Fruit fly (Drosophila melanogaster): ENCODE measurements around the gene CG34288.

CG34288 gene

DNA sequence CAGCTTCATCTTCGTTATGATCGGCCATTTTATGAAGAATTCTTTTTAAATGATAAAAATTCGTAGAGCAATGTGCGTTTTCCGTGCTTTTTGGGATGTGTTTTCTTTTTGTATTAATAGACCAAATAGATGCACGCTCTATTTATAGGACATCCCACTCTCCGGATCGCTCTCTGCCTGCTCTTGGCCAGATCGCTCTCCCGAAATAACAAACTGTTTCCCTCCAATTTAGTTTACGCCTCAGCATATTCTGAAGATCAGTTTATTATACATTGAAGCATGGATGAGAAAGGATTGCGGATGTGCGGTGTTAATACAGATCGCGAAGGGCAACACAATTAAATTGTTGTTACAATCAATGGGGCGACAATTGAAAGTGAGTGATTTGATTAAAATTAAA lies 41.8 kb upstream of the CG34288 start, which contains the start of gene CG5376:
Gene CG5376 (minus strand): TSS at position 101 of the 400 bp plus-strand sequence.
- TF ChIP-seq bab1 (GFP tag; optimal IDR thresholded peaks at IDR 0.05) (no peak), Hr96 (GFP tag; optimal IDR thresholded peaks at IDR 0.05) (no peak), Mnt (GFP tag; optimal IDR thresholded peaks at IDR 0.05) (no peak), CG11617 (GFP tag; optimal IDR thresholded peaks at IDR 0.05) (no peak), CG5204 (GFP tag; optimal IDR thresholded peaks at IDR 0.05) (no peak), CG7101 (tag; optimal IDR thresholded peaks at IDR 0.05) (no peak)

DNA sequence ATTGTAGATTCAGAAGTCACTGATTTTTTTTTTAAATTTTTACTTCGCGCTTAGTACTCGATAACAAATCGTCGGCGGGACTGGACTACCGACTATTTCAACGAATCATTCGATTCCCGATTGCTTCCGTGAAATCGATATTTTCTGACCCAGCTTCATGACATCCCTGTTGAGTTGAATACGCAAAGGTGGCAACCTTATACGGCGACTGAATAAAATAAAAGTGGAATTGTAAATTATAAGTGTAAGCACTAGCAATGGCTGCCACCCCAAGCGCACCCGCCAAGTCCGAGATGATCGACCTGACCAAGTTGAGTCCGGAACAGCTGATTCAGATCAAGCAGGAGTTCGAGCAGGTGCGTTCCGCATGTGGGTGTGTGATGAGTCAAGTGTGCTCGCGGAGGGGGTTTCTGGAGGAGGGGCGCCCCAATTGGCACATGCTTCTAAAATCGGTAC lies 40.0 kb upstream of the CG34288 start, which contains the start of gene Pfdn5:
Gene Pfdn5 (plus strand): TSS at position 3 of the 456 bp plus-strand sequence.
- TF ChIP-seq Mnt (GFP tag; optimal IDR thresholded peaks at IDR 0.05) (peak; percentile 94), cic (GFP tag; optimal IDR thresholded peaks at IDR 0.05) (no peak), kay (GFP tag; ENCODE audit: borderline replicate concordance) (peak; percentile 94), pad (GFP tag; optimal IDR thresholded peaks at IDR 0.05) (peak; percentile 18), CG14711 (tag; optimal IDR thresholded peaks at IDR 0.05) (peak; percentile 67), Clk (GFP tag; optimal IDR thresholded peaks at IDR 0.05) (no peak), bab1 (GFP tag; optimal IDR thresholded peaks at IDR 0.05) (peak; percentile 63), CG5204 (GFP tag; optimal IDR thresholded peaks at IDR 0.05) (no peak)

DNA sequence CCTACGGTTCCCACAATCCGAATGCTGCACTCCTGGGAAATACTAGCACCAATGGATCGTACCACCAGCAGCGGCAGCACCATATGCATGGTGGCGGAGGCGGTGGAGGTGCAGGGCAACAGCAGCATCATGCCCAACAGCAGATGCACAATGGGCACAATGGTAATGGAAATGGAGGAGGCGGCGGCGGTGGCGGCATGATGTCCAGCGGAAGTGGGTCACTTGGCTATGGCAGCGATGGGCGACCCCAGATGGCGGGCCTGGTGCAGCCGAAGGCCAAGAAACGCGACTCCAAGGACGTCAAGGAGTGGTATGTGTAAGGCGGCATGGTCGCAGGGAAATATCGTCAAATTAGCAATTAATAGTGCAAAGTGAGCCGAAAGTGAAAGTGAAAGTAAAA lies 36.5 kb upstream of the CG34288 start:
- no peak for TF ChIP-seq ovo (GFP tag; optimal IDR thresholded peaks at IDR 0.05)
- no peak for TF ChIP-seq Crg-1 (GFP tag; optimal IDR thresholded peaks at IDR 0.05)
- TF ChIP-seq Hr96 (GFP tag; optimal IDR thresholded peaks at IDR 0.05) = no peak
- no peak for TF ChIP-seq bab1 (GFP tag; optimal IDR thresholded peaks at IDR 0.05)
- no peak for TF ChIP-seq CG33017 (tag; optimal IDR thresholded peaks at IDR 0.05)
- no peak for TF ChIP-seq Mnt (GFP tag; optimal IDR thresholded peaks at IDR 0.05)
- TF ChIP-seq CG7045 (GFP tag; optimal IDR thresholded peaks at IDR 0.05) = no peak
- no peak for TF ChIP-seq CG12768 (GFP tag; optimal IDR thresholded peaks at IDR 0.05)
- no peak for TF ChIP-seq CG11617 (GFP tag; optimal IDR thresholded peaks at IDR 0.05)
- TF ChIP-seq tj (GFP tag; optimal IDR thresholded peaks at IDR 0.05) = no peak
- TF ChIP-seq kay (GFP tag; ENCODE audit: borderline replicate concordance) = no peak
- no peak for TF ChIP-seq pad (GFP tag; optimal IDR thresholded peaks at IDR 0.05)
- TF ChIP-seq cnc (optimal IDR thresholded peaks at IDR 0.05) = no peak

dm6 chr3R:22470064-22470463 lies 23.0 kb upstream of the CG34288 start:
- TF ChIP-seq CG11617 (GFP tag; optimal IDR thresholded peaks at IDR 0.05) (no peak), Hr96 (GFP tag; optimal IDR thresholded peaks at IDR 0.05) (no peak), cic (GFP tag; optimal IDR thresholded peaks at IDR 0.05) (peak; percentile 61)

dm6 chr3R:22468829-22469487 lies 21.9 kb upstream of the CG34288 start:
- peak; percentile 66 for TF ChIP-seq Clk (GFP tag; optimal IDR thresholded peaks at IDR 0.05)
- TF ChIP-seq CG14711 (tag; optimal IDR thresholded peaks at IDR 0.05) = peak; percentile 63
- peak; percentile 65 for TF ChIP-seq Mnt (GFP tag; optimal IDR thresholded peaks at IDR 0.05)
- TF ChIP-seq CG33017 (tag; optimal IDR thresholded peaks at IDR 0.05) = peak; percentile 86
- TF ChIP-seq kay (GFP tag; ENCODE audit: borderline replicate concordance) = no peak
- TF ChIP-seq CG1620 (GFP tag; optimal IDR thresholded peaks at IDR 0.05) = no peak
- TF ChIP-seq toe (GFP tag; optimal IDR thresholded peaks at IDR 0.05) = peak; percentile 56
- TF ChIP-seq CG7101 (tag; optimal IDR thresholded peaks at IDR 0.05) = peak; percentile 81
- peak; percentile 84 for TF ChIP-seq CG12768 (GFP tag; optimal IDR thresholded peaks at IDR 0.05)
- peak; percentile 9 for TF ChIP-seq pad (GFP tag; optimal IDR thresholded peaks at IDR 0.05)
- TF ChIP-seq Hr96 (GFP tag; optimal IDR thresholded peaks at IDR 0.05) = peak; percentile 78
- TF ChIP-seq ovo (GFP tag; optimal IDR thresholded peaks at IDR 0.05) = no peak
- peak; percentile 77 for TF ChIP-seq CG7045 (GFP tag; optimal IDR thresholded peaks at IDR 0.05)
- peak; percentile 0 for TF ChIP-seq CG11617 (GFP tag; optimal IDR thresholded peaks at IDR 0.05)
- TF ChIP-seq cnc (optimal IDR thresholded peaks at IDR 0.05) = no peak
- no peak for TF ChIP-seq CG5204 (GFP tag; optimal IDR thresholded peaks at IDR 0.05)
- TF ChIP-seq cic (GFP tag; optimal IDR thresholded peaks at IDR 0.05) = peak; percentile 55
- TF ChIP-seq tj (GFP tag; optimal IDR thresholded peaks at IDR 0.05) = no peak

- TF ChIP-seq CG7101 (tag; optimal IDR thresholded peaks at IDR 0.05) = no peak
- TF ChIP-seq cic (GFP tag; optimal IDR thresholded peaks at IDR 0.05) = peak; percentile 19
- peak; percentile 60 for TF ChIP-seq bab1 (GFP tag; optimal IDR thresholded peaks at IDR 0.05)
- peak; percentile 79 for TF ChIP-seq ovo (GFP tag; optimal IDR thresholded peaks at IDR 0.05)
- TF ChIP-seq kay (GFP tag; ENCODE audit: borderline replicate concordance) = peak; percentile 74
Observed at dm6 chr3R:22467939-22468571, 21.0 kb upstream of the CG34288 start, which contains the start of the genes CG5377 and Nrx-1. Gene CG5377, minus strand, starts transcription at chr3R:22468157. Gene Nrx-1, plus strand, starts transcription at chr3R:22468512.

DNA sequence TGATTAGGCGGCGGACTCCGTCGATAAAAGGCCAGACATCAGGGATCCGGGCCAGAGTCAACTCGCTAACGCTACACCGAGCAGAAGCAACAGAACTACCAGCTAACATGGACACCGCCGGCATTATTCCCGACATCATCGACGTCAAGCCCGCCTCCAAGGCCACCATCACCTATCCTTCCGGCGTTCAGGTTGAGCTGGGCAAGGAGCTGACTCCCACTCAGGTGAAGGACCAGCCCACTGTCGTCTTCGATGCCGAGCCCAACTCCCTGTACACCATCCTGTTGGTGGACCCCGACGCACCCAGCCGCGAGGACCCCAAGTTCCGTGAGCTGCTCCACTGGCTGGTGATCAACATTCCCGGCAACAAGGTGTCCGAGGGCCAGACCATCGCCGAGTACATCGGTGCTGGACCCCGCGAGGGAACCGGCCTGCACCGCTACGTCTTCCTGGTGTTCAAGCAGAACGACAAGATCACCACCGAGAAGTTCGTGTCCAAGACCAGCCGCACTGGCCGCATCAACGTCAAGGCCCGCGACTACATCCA lies 19.0 kb upstream of the CG34288 start, which contains the start of gene Pebp1:
Gene Pebp1 (plus strand): TSS at position 51 of the 547 bp plus-strand sequence.
- TF ChIP-seq CG11617 (GFP tag; optimal IDR thresholded peaks at IDR 0.05) (no peak), Crg-1 (GFP tag; optimal IDR thresholded peaks at IDR 0.05) (no peak), Mnt (GFP tag; optimal IDR thresholded peaks at IDR 0.05) (no peak), tj (GFP tag; optimal IDR thresholded peaks at IDR 0.05) (no peak), Hr96 (GFP tag; optimal IDR thresholded peaks at IDR 0.05) (no peak), cic (GFP tag; optimal IDR thresholded peaks at IDR 0.05) (no peak), ovo (GFP tag; optimal IDR thresholded peaks at IDR 0.05) (no peak), Clk (GFP tag; optimal IDR thresholded peaks at IDR 0.05) (no peak), toe (GFP tag; optimal IDR thresholded peaks at IDR 0.05) (no peak), CG7101 (tag; optimal IDR thresholded peaks at IDR 0.05) (no peak), CG14711 (tag; optimal IDR thresholded peaks at IDR 0.05) (no peak), CG12768 (GFP tag; optimal IDR thresholded peaks at IDR 0.05) (no peak), pad (GFP tag; optimal IDR thresholded peaks at IDR 0.05) (no peak), bab1 (GFP tag; optimal IDR thresholded peaks at IDR 0.05) (no peak), CG7045 (GFP tag; optimal IDR thresholded peaks at IDR 0.05) (no peak), CG1620 (GFP tag; optimal IDR thresholded peaks at IDR 0.05) (no peak), kay (GFP tag; ENCODE audit: borderline replicate concordance) (no peak), CG33017 (tag; optimal IDR thresholded peaks at IDR 0.05) (no peak)

Measured in whole organism, adult.